Worm (Caenorhabditis elegans): ENCODE measurements around the gene M88.3.

The M88.3 gene

DNA sequence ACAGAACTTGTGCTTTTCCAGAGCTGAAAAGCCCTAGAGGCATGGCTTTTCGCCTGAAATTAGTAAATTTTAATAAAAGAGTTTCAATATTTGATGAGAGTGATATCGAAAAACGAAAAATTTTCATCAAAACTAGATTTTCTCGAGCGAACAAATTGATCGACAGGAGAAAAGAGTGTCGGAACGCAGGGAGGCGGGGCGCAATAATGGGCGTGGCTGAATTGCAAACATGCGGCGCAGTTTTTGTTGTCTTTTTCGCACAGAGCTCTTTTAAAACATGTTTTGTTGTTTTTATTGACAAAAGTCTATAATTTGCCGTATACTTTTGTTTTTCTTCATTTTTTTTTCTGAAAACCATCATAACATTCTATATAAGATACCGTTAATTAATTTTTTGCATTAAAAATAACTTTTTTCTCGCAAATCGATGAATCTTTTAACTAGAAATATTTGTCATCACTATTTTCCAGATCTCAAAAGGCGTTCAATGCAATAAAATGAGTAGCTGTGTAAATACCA is 33.6 kb upstream of the M88.3 start, which contains the start of the genes sel-5 and wdr-48:
Gene sel-5, minus strand, starts transcription at position 53 of the 519 bp plus-strand sequence.
Gene wdr-48, plus strand, starts transcription at position 469 of the 519 bp plus-strand sequence.
- TF ChIP-seq lin-39 (tag; optimal IDR thresholded peaks at IDR 0.05) = peak; percentile 47
- TF ChIP-seq hmg-11 (tag; optimal IDR thresholded peaks at IDR 0.05) = peak; percentile 51
- TF ChIP-seq lin-15B (tag; optimal IDR thresholded peaks at IDR 0.05) = peak; percentile 33
- peak; percentile 51 for TF ChIP-seq nhr-25 (tag; optimal IDR thresholded peaks at IDR 0.05)
- no peak for TF ChIP-seq zag-1 (tag; optimal IDR thresholded peaks at IDR 0.05)
- TF ChIP-seq nhr-12 (tag; optimal IDR thresholded peaks at IDR 0.05) = no peak
- TF ChIP-seq pha-4 (tag; optimal IDR thresholded peaks at IDR 0.05) = peak; percentile 69
- TF ChIP-seq nfya-1 (tag; optimal IDR thresholded peaks at IDR 0.05; ENCODE audit: insufficient read depth) = peak; percentile 71

DNA sequence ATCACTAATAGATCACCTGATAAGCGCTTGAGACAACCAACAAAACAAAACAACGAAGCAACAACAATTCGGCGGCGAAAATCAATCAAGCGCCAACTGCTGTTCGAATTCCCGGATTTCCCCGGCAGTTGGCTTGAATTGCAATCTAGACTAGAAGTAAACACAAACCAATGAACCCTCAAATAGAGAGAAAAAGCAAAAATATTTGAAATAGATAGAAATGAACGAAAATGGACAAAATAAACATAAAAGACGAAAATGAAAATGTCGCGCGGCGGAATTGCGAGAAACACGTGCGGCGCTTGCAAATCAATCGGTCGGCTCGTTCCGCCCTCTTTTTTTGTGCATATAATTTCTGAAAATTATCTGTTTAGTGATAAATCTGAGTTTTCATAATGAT is 23.6 kb upstream of the M88.3 start, which contains the start of gene idhg-1:
Gene idhg-1, plus strand, starts transcription at position 343 of the 400 bp plus-strand sequence.
- TF ChIP-seq unc-39 (tag; optimal IDR thresholded peaks at IDR 0.05) (no peak), ztf-11 (tag; optimal IDR thresholded peaks at IDR 0.05) (no peak), nhr-43 (tag; optimal IDR thresholded peaks at IDR 0.05; ENCODE audit: poor library complexity, severe bottlenecking) (peak; percentile 85), nhr-23 (tag; optimal IDR thresholded peaks at IDR 0.05) (peak; percentile 8), ZK546.5 (tag; optimal IDR thresholded peaks at IDR 0.05) (no peak), elt-2 (tag; optimal IDR thresholded peaks at IDR 0.05) (peak; percentile 65), lin-39 (tag; optimal IDR thresholded peaks at IDR 0.05) (no peak), unc-62 (GFP tag; optimal IDR thresholded peaks at IDR 0.05) (no peak), lsy-12 (tag; optimal IDR thresholded peaks at IDR 0.05) (peak; percentile 82), jun-1 (tag; optimal IDR thresholded peaks at IDR 0.05) (no peak), fkh-10 (GFP tag; optimal IDR thresholded peaks at IDR 0.05) (no peak), nhr-28 (tag; optimal IDR thresholded peaks at IDR 0.05) (no peak), pha-4 (tag; optimal IDR thresholded peaks at IDR 0.05) (peak; percentile 62), R02D3.7 (tag; optimal IDR thresholded peaks at IDR 0.05) (peak; percentile 27), nhr-67 (tag; optimal IDR thresholded peaks at IDR 0.05) (peak; percentile 12), egl-27 (tag; optimal IDR thresholded peaks at IDR 0.05) (no peak), aly-2 (tag; optimal IDR thresholded peaks at IDR 0.05) (no peak), nhr-12 (tag; optimal IDR thresholded peaks at IDR 0.05) (no peak), mml-1 (tag; optimal IDR thresholded peaks at IDR 0.05) (no peak), nfya-1 (tag; optimal IDR thresholded peaks at IDR 0.05; ENCODE audit: insufficient read depth) (peak; percentile 61), daf-12 (tag; optimal IDR thresholded peaks at IDR 0.05) (peak; percentile 85), nhr-76 (tag; optimal IDR thresholded peaks at IDR 0.05) (peak; percentile 36), nhr-11 (tag; optimal IDR thresholded peaks at IDR 0.05) (no peak), skn-1 (tag; optimal IDR thresholded peaks at IDR 0.05) (peak; percentile 13), ceh-9 (tag; optimal IDR thresholded peaks at IDR 0.05) (no peak), ztf-4 (tag; optimal IDR thresholded peaks at IDR 0.05) (no peak), elt-3 (tag; optimal IDR thresholded peaks at IDR 0.05) (no peak), nhr-25 (tag; optimal IDR thresholded peaks at IDR 0.05) (peak; percentile 29), pqm-1 (tag; optimal IDR thresholded peaks at IDR 0.05) (no peak), snpc-4 (tag; optimal IDR thresholded peaks at IDR 0.05) (peak; percentile 55), eor-1 (tag; optimal IDR thresholded peaks at IDR 0.05) (no peak), hmg-11 (tag; optimal IDR thresholded peaks at IDR 0.05) (peak; percentile 95), fkh-2 (tag; optimal IDR thresholded peaks at IDR 0.05) (peak; percentile 9), elt-1 (tag; optimal IDR thresholded peaks at IDR 0.05) (no peak), ama-1 (optimal IDR thresholded peaks at IDR 0.05) (no peak), fos-1 (tag; optimal IDR thresholded peaks at IDR 0.05) (no peak), ceh-16 (tag; optimal IDR thresholded peaks at IDR 0.05) (no peak), zag-1 (tag; optimal IDR thresholded peaks at IDR 0.05) (no peak), sea-2 (GFP tag; optimal IDR thresholded peaks at IDR 0.05) (no peak), egl-5 (tag; optimal IDR thresholded peaks at IDR 0.05) (peak; percentile 27), ceh-28 (tag; optimal IDR thresholded peaks at IDR 0.05) (peak; percentile 36), tbx-2 (tag; optimal IDR thresholded peaks at IDR 0.05) (peak; percentile 24), lin-15B (tag; optimal IDR thresholded peaks at IDR 0.05) (peak; percentile 41), nhr-77 (tag; optimal IDR thresholded peaks at IDR 0.05) (no peak), nhr-237 (tag; optimal IDR thresholded peaks at IDR 0.05) (no peak), ceh-82 (tag; optimal IDR thresholded peaks at IDR 0.05) (peak; percentile 13), mdl-1 (tag; optimal IDR thresholded peaks at IDR 0.05) (no peak)

Data from whole organism, L3 larva.